Worm (Caenorhabditis elegans) whole organism, L1 larva: ENCODE results near the gene R05H5.7.

Source experiments
- C16A3.4 ChIP-seq: fragments of 150-350 bp; optimal IDR thresholded peaks from 2 replicates; lab custom pipeline; 2014; ENCODE audit warnings: missing biosample characterization, missing genetic modification characterization
- C34B4.2 ChIP-seq: sonication (generic microtip); optimal IDR thresholded peaks from 2 replicates; lab custom pipeline; 2017; ENCODE audit warnings: mild to moderate bottlenecking, missing genetic modification characterization, missing compliant biosample characterization
- F16B12.6 ChIP-seq: fragments of 150-350 bp; optimal IDR thresholded peaks from 2 replicates; lab custom pipeline; 2014; ENCODE audit warnings: missing biosample characterization, missing genetic modification characterization
- Y116A8C.19 ChIP-seq: sonication (generic microtip); optimal IDR thresholded peaks from 2 replicates; lab custom pipeline; 2016; ENCODE audit warnings: missing compliant biosample characterization, missing genetic modification characterization, borderline replicate concordance
- aha-1 ChIP-seq: fragments of 150-350 bp; optimal IDR thresholded peaks from 2 replicates; lab custom pipeline; 2014; ENCODE audit warnings: missing biosample characterization, missing genetic modification characterization
- alr-1 ChIP-seq: fragments of 200-800 bp; sonication (Bioruptor generic); optimal IDR thresholded peaks from 2 replicates; lab custom pipeline; 2018; ENCODE audit warnings: borderline replicate concordance, mild to moderate bottlenecking, missing genetic modification characterization, missing compliant biosample characterization
- blmp-1 ChIP-seq: fragments of 150-350 bp; optimal IDR thresholded peaks from 2 replicates; lab custom pipeline; 2014; ENCODE audit warnings: missing biosample characterization, missing genetic modification characterization
- ceh-82 ChIP-seq, 3 experiments: fragments of 150-350 bp in 1 of 3; sonication (generic microtip) in 2 of 3; optimal IDR thresholded peaks; 2 replicates each; lab custom pipeline; 2014 to 2017; ENCODE audit warnings: missing biosample characterization in 3 of 3, missing genetic modification characterization in 3 of 3
- ceh-88 ChIP-seq: fragments of 200-800 bp; sonication (Bioruptor generic); IDR thresholded peaks from 2 replicates; pipeline ENCODE4 v1.3.6; 2022; ENCODE audit warnings: missing genetic modification characterization, missing compliant biosample characterization
- ceh-90 ChIP-seq: sonication (generic microtip); optimal IDR thresholded peaks from 2 replicates; lab custom pipeline; 2016; ENCODE audit warnings: missing genetic modification characterization, missing compliant biosample characterization
- ces-1 ChIP-seq: fragments of 150-350 bp; optimal IDR thresholded peaks from 2 replicates; lab custom pipeline; 2014; ENCODE audit warnings: missing biosample characterization, missing genetic modification reagents, missing genetic modification characterization
- dpl-1 ChIP-seq, 3 experiments: fragments of 150-350 bp in 2 of 3; sonication (generic microtip) in 1 of 3; optimal IDR thresholded peaks; 2 replicates each; lab custom pipeline; 2014 to 2017; ENCODE audit warnings: missing biosample characterization in 3 of 3, missing genetic modification characterization in 3 of 3, missing genetic modification reagents in 3 of 3
- dsc-1 ChIP-seq: sonication (generic microtip); optimal IDR thresholded peaks from 2 replicates; lab custom pipeline; 2016; ENCODE audit warnings: mild to moderate bottlenecking, missing genetic modification characterization, missing compliant biosample characterization
- efl-1 ChIP-seq, 4 experiments: fragments of 150-350 bp; optimal IDR thresholded peaks in 3 of 4; peaks in 1 of 4; 1 replicate in 1 of 4; 2 replicates in 3 of 4; lab custom pipeline; 2014; ENCODE audit warnings: missing biosample characterization in 2 of 4, missing genetic modification characterization in 2 of 4, missing genetic modification reagents in 2 of 4
- egl-13 ChIP-seq: sonication (generic microtip); optimal IDR thresholded peaks from 2 replicates; lab custom pipeline; 2016; ENCODE audit warnings: missing genotype, missing genetic modification reagents, missing genetic modification characterization, missing compliant biosample characterization
- elt-2 ChIP-seq: sonication (generic microtip); optimal IDR thresholded peaks from 2 replicates; lab custom pipeline; 2016; ENCODE audit warnings: missing genetic modification characterization, mild to moderate bottlenecking, inconsistent platforms, missing compliant biosample characterization, missing genetic modification reagents
- hlh-4 ChIP-seq: sonication (generic microtip); optimal IDR thresholded peaks from 2 replicates; lab custom pipeline; 2016; ENCODE audit warnings: mild to moderate bottlenecking, missing genetic modification characterization, missing compliant biosample characterization
- hpl-2 ChIP-seq: fragments of 150-350 bp; optimal IDR thresholded peaks from 2 replicates; lab custom pipeline; 2014; ENCODE audit warnings: missing biosample characterization, missing genetic modification reagents, missing genetic modification characterization
- irx-1 ChIP-seq: sonication (generic microtip); optimal IDR thresholded peaks from 2 replicates; lab custom pipeline; 2016; ENCODE audit warnings: missing genetic modification characterization, missing compliant biosample characterization
- isw-1 ChIP-seq: fragments of 200-800 bp; sonication (Bioruptor generic); IDR thresholded peaks from 2 replicates; pipeline ENCODE4 v1.3.6; 2022; ENCODE audit warnings: missing genetic modification characterization, missing compliant biosample characterization
- lin-13 ChIP-seq: fragments of 150-350 bp; optimal IDR thresholded peaks from 2 replicates; lab custom pipeline; 2014; ENCODE audit warnings: missing biosample characterization, missing genetic modification reagents, missing genetic modification characterization
- lin-14 ChIP-seq: fragments of 200-800 bp; sonication (Bioruptor generic); optimal IDR thresholded peaks from 2 replicates; lab custom pipeline; 2018; ENCODE audit warnings: mild to moderate bottlenecking, missing genetic modification characterization, moderate library complexity, missing compliant biosample characterization
- lin-15B ChIP-seq: fragments of 150-350 bp; sonication (generic microtip); optimal IDR thresholded peaks from 3 replicates; lab custom pipeline; 2014; ENCODE audit warnings: missing biosample characterization, missing genetic modification characterization
- lin-35 ChIP-seq, 2 experiments: fragments of 150-350 bp; optimal IDR thresholded peaks; 2 replicates each; lab custom pipeline; 2014; ENCODE audit warnings: missing biosample characterization in 2 of 2, missing genetic modification characterization in 2 of 2, missing genetic modification reagents in 2 of 2
- lir-3 ChIP-seq: sonication (generic microtip); optimal IDR thresholded peaks from 2 replicates; lab custom pipeline; 2016; ENCODE audit warnings: mild to moderate bottlenecking, missing genetic modification characterization, moderate library complexity, missing compliant biosample characterization; ENCODE audit not compliant: poor library complexity
- mab-9 ChIP-seq: fragments of 200-800 bp; sonication (Bioruptor generic); IDR thresholded peaks from 2 replicates; pipeline ENCODE4 v1.3.6; 2022; ENCODE audit warnings: missing genetic modification reagents, missing genetic modification characterization, missing compliant biosample characterization
- mdl-1 ChIP-seq, 2 experiments: fragments of 150-350 bp; optimal IDR thresholded peaks; 2 replicates each; lab custom pipeline; 2014 to 2017; ENCODE audit warnings: missing biosample characterization in 2 of 2, missing genetic modification characterization in 2 of 2, inconsistent platforms in 1 of 2
- mep-1 ChIP-seq: fragments of 150-350 bp; optimal IDR thresholded peaks from 2 replicates; lab custom pipeline; 2014; ENCODE audit warnings: missing biosample characterization, missing genetic modification characterization
- nhr-11 ChIP-seq: fragments of 150-350 bp; optimal IDR thresholded peaks from 2 replicates; lab custom pipeline; 2014; ENCODE audit warnings: missing biosample characterization, missing genetic modification characterization
- nhr-19 ChIP-seq: fragments of 200-800 bp; sonication (Bioruptor generic); conservative IDR thresholded peaks from 2 replicates; pipeline ENCODE4 v1.3.6; 2022; ENCODE audit warnings: missing genetic modification characterization, missing compliant biosample characterization
- nhr-20 ChIP-seq: sonication (generic microtip); optimal IDR thresholded peaks from 2 replicates; lab custom pipeline; 2016; ENCODE audit warnings: mild to moderate bottlenecking, missing genetic modification characterization, missing compliant biosample characterization
- nhr-47 ChIP-seq: sonication (generic microtip); optimal IDR thresholded peaks from 2 replicates; lab custom pipeline; 2016; ENCODE audit warnings: mild to moderate bottlenecking, missing genetic modification characterization, moderate library complexity, missing compliant biosample characterization
- nhr-71 ChIP-seq: sonication (generic microtip); optimal IDR thresholded peaks from 2 replicates; lab custom pipeline; 2016; ENCODE audit warnings: mild to moderate bottlenecking, missing genetic modification characterization, moderate library complexity, missing compliant biosample characterization
- nhr-77 ChIP-seq: fragments of 150-350 bp; optimal IDR thresholded peaks from 2 replicates; lab custom pipeline; 2014; ENCODE audit warnings: missing biosample characterization, missing genetic modification characterization
- nhr-84 ChIP-seq: sonication (generic microtip); optimal IDR thresholded peaks from 2 replicates; lab custom pipeline; 2017; ENCODE audit warnings: missing biosample characterization, missing genetic modification characterization
- nhr-85 ChIP-seq: sonication (generic microtip); peaks from one replicate; lab custom pipeline; 2016; ENCODE audit warnings: missing genetic modification characterization, inconsistent platforms, missing compliant biosample characterization
- nhr-90 ChIP-seq: sonication (generic microtip); optimal IDR thresholded peaks from 2 replicates; lab custom pipeline; 2016; ENCODE audit warnings: mild to moderate bottlenecking, missing genetic modification characterization, missing compliant biosample characterization; ENCODE audit not compliant: poor library complexity
- pag-3 ChIP-seq: sonication (generic microtip); optimal IDR thresholded peaks from 2 replicates; lab custom pipeline; 2017; ENCODE audit warnings: missing genetic modification characterization, mild to moderate bottlenecking, missing compliant biosample characterization, antibody characterized with exemption, borderline replicate concordance; ENCODE audit not compliant: insufficient read depth
- pqm-1 ChIP-seq: sonication (generic microtip); optimal IDR thresholded peaks from 3 replicates; lab custom pipeline; 2017; ENCODE audit warnings: missing biosample characterization, missing genetic modification characterization
- rnt-1 ChIP-seq: sonication (generic microtip); optimal IDR thresholded peaks from 2 replicates; lab custom pipeline; 2016; ENCODE audit warnings: mild to moderate bottlenecking, missing genetic modification characterization, moderate library complexity, missing compliant biosample characterization
- skn-1 ChIP-seq: fragments of 150-350 bp; optimal IDR thresholded peaks from 2 replicates; lab custom pipeline; 2014; ENCODE audit warnings: missing biosample characterization, missing genetic modification characterization
- snu-23 ChIP-seq: sonication (generic microtip); optimal IDR thresholded peaks from 2 replicates; lab custom pipeline; 2016; ENCODE audit warnings: missing genetic modification characterization, missing compliant biosample characterization
- sox-4 ChIP-seq: sonication (generic microtip); optimal IDR thresholded peaks from 2 replicates; lab custom pipeline; 2016; ENCODE audit warnings: missing genetic modification characterization, missing compliant biosample characterization
- sup-37 ChIP-seq: fragments of 200-800 bp; sonication (Bioruptor generic); optimal IDR thresholded peaks from 2 replicates; lab custom pipeline; 2018; ENCODE audit warnings: mild to moderate bottlenecking, missing genetic modification characterization, missing compliant biosample characterization
- unc-130 ChIP-seq: fragments of 150-350 bp; optimal IDR thresholded peaks from 2 replicates; lab custom pipeline; 2017; ENCODE audit warnings: missing biosample characterization, missing genetic modification characterization, inconsistent platforms
- unc-30 ChIP-seq: sonication (generic microtip); optimal IDR thresholded peaks from 2 replicates; lab custom pipeline; 2017; ENCODE audit warnings: missing biosample characterization, missing genetic modification characterization
- unc-98 ChIP-seq: fragments of 200-800 bp; sonication (Bioruptor generic); IDR thresholded peaks from 2 replicates; pipeline ENCODE4 v1.3.6; 2022; ENCODE audit warnings: missing genetic modification characterization, missing compliant biosample characterization
- vab-15 ChIP-seq: sonication (generic microtip); optimal IDR thresholded peaks from 2 replicates; lab custom pipeline; 2017; ENCODE audit warnings: missing genotype, mild to moderate bottlenecking, missing genetic modification characterization, missing compliant biosample characterization
- xbp-1 ChIP-seq: sonication (generic microtip); optimal IDR thresholded peaks from 2 replicates; lab custom pipeline; 2016; ENCODE audit warnings: missing genetic modification characterization, missing compliant biosample characterization
- zag-1 ChIP-seq: fragments of 150-350 bp; optimal IDR thresholded peaks from 2 replicates; lab custom pipeline; 2014; ENCODE audit warnings: missing biosample characterization, missing genetic modification characterization
- ztf-4 ChIP-seq: fragments of 150-350 bp; optimal IDR thresholded peaks from 2 replicates; lab custom pipeline; 2014; ENCODE audit warnings: missing biosample characterization, missing genetic modification characterization

The R05H5.7 gene

DNA sequence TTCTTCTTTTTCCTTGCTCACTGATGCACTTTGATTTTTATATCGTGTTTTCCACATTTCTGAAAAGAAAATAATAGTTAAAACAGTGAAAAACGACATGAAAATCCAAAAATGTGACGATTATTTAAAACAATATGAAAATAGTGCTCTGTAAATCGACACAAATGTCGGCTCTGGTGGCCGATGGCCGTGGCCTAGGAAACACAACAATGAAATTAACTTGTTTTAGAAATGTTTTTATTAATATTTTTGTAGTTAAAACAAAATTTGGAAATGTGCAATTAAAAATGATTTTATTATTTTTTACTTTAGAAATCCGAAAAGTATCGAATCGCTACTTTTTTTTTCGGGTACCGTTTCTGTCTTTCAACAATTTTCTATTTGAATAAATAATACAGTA lies 8.5 kb downstream of the R05H5.7 start, which contains the start of gene arv-1 (continued):
- TF ChIP-seq lir-3 (peak; percentile 89), aha-1 (no peak), Y116A8C.19 (tag; lab: Kevin White, UChicago) (no peak), irx-1 (tag; lab: Kevin White, UChicago) (peak; percentile 75), sox-4 (tag; lab: Kevin White, UChicago) (peak; percentile 36), ceh-82 (tag; optimal IDR thresholded peaks at IDR 0.05; lab: Kevin White, UChicago) (peak; percentile 46 to 66 (median 50)), hpl-2 (GFP tag; lab: Kevin White, UChicago) (no peak), blmp-1 (tag; lab: Kevin White, UChicago) (peak; percentile 63), F16B12.6 (tag; lab: Kevin White, UChicago) (peak; percentile 31), rnt-1 (tag; lab: Kevin White, UChicago) (peak; percentile 92), elt-2 (tag; lab: Kevin White, UChicago) (peak; percentile 27), nhr-77 (tag; lab: Kevin White, UChicago) (no peak), zag-1 (tag; lab: Kevin White, UChicago) (no peak), nhr-11 (tag; lab: Kevin White, UChicago) (peak; percentile 27), snu-23 (peak; percentile 70), skn-1 (tag; lab: Kevin White, UChicago) (peak; percentile 5), xbp-1 (peak; percentile 72), nhr-47 (tag; lab: Kevin White, UChicago) (peak; percentile 75), C34B4.2 (tag; lab: Kevin White, UChicago) (no peak), nhr-90 (tag; lab: Kevin White, UChicago) (peak; percentile 81), unc-30 (tag; lab: Kevin White, UChicago) (no peak), isw-1 (GFP tag; lab: Robert Waterston, UW) (peak; percentile 43), lin-13 (no peak), ceh-90 (peak; percentile 82), unc-98 (GFP tag; lab: Robert Waterston, UW) (no peak; the same call in 1 of the 2 replicates), mep-1 (tag; lab: Kevin White, UChicago) (peak; percentile 63), lin-15B (peak; percentile 49), vab-15 (tag; lab: Kevin White, UChicago) (no peak), dpl-1 (GFP tag; optimal IDR thresholded peaks at IDR 0.05; lab: Kevin White, UChicago) (peak; percentile 51 to 72 (median 70)), efl-1 (optimal IDR thresholded peaks at IDR 0.05; lab: Kevin White, UChicago) (peak; percentile 68 to 72), efl-1 (GFP tag; optimal IDR thresholded peaks at IDR 0.05 in 1 of 2; lab: Kevin White, UChicago) (peak; percentile 59 to 97), mab-9 (GFP tag; lab: Robert Waterston, UW) (no peak), lin-35 (GFP tag; optimal IDR thresholded peaks at IDR 0.05; lab: Kevin White, UChicago) (peak; percentile 43 to 72), unc-130 (peak; percentile 66), pag-3 (tag; lab: Kevin White, UChicago) (no peak), alr-1 (tag; lab: Kevin White, UChicago) (no peak)

DNA sequence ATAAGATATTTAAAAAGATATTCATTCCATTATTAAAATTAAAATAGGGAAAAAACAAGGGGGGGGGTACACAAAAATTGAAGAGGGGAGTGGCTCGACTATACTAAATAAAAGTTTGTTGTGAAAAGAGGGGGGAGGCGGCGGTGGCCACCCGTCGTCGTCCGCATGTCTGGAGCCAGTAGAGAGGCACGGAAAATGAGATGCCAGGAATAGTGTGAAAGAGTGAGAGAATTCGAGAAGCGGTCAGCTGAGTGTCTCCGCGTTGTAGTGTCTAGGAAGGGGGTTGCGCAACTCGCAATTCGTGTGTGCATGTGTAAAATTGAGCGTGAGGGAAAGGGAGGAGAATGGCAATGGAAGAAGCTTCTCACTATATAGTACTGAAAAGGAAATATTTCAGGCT lies 10.0 kb downstream of the R05H5.7 start:
- TF ChIP-seq nhr-85 (tag; lab: Kevin White, UChicago) (no peak), lin-35 (GFP tag; optimal IDR thresholded peaks at IDR 0.05; lab: Kevin White, UChicago) (peak in 1 of 2 experiments; percentile 11), nhr-20 (tag; lab: Kevin White, UChicago) (no peak), nhr-84 (tag; lab: Kevin White, UChicago) (no peak), aha-1 (no peak), sup-37 (no peak), ceh-88 (GFP tag; lab: Robert Waterston, UW) (no peak), snu-23 (no peak), hpl-2 (GFP tag; lab: Kevin White, UChicago) (no peak), dpl-1 (GFP tag; optimal IDR thresholded peaks at IDR 0.05; lab: Kevin White, UChicago) (no peak), lin-14 (GFP tag; lab: Kevin White, UChicago) (peak; percentile 53), sox-4 (tag; lab: Kevin White, UChicago) (no peak), nhr-19 (GFP tag; lab: Robert Waterston, UW) (no peak), mdl-1 (tag; optimal IDR thresholded peaks at IDR 0.05; lab: Kevin White, UChicago) (peak in 1 of 2 experiments; percentile 8), nhr-71 (peak; percentile 5), ztf-4 (no peak), C16A3.4 (tag; lab: Kevin White, UChicago) (no peak), skn-1 (tag; lab: Kevin White, UChicago) (no peak), egl-13 (tag; lab: Kevin White, UChicago) (no peak), pqm-1 (no peak), dsc-1 (peak; percentile 27), ces-1 (GFP tag; lab: Kevin White, UChicago) (no peak), hlh-4 (no peak), efl-1 (optimal IDR thresholded peaks at IDR 0.05; lab: Kevin White, UChicago) (peak in 1 of 2 experiments; percentile 26), efl-1 (GFP tag; optimal IDR thresholded peaks at IDR 0.05 in 1 of 2; lab: Kevin White, UChicago) (peak in 1 of 2 experiments; percentile 47)
